Worm (Caenorhabditis elegans) whole organism, L4 larva: ENCODE measurements around the gene sre-47.

Experiments
- aly-2 ChIP-seq: sonication (generic microtip); optimal IDR thresholded peaks from 2 replicates; lab custom pipeline; 2018; ENCODE audit warnings: missing biosample characterization, missing genetic modification characterization
- ceh-44 ChIP-seq: fragments of 200-800 bp; sonication (Bioruptor generic); IDR thresholded peaks from 2 replicates; pipeline ENCODE4 v1.3.6; 2022; ENCODE audit warnings: missing genetic modification reagents, missing genetic modification characterization, missing compliant biosample characterization
- dmd-6 ChIP-seq: fragments of 200-800 bp; sonication (Bioruptor generic); IDR thresholded peaks from 2 replicates; pipeline ENCODE4 v1.3.6; 2022; ENCODE audit warnings: missing genetic modification reagents, missing genetic modification characterization, missing compliant biosample characterization
- egl-43 ChIP-seq: fragments of 200-800 bp; sonication (Bioruptor generic); IDR thresholded peaks from 2 replicates; pipeline ENCODE4 v1.3.6; 2022; ENCODE audit warnings: missing genetic modification reagents, missing genetic modification characterization, missing compliant biosample characterization
- mdl-1 ChIP-seq, 2 experiments: fragments of 150-350 bp in 1 of 2; sonication (generic microtip) in 1 of 2; optimal IDR thresholded peaks; 2 replicates each; lab custom pipeline; 2014 to 2017; ENCODE audit warnings: missing biosample characterization in 2 of 2, missing genetic modification characterization in 2 of 2
- mep-1 ChIP-seq: fragments of 150-350 bp; sonication (generic microtip); optimal IDR thresholded peaks from 3 replicates; lab custom pipeline; 2014; ENCODE audit warnings: missing biosample characterization, missing genetic modification characterization
- spr-1 ChIP-seq: sonication (generic microtip); optimal IDR thresholded peaks from 2 replicates; lab custom pipeline; 2016; ENCODE audit warnings: mild to moderate bottlenecking, missing genetic modification characterization, missing compliant biosample characterization
- unc-62 ChIP-seq, 3 experiments: fragments of 150-350 bp in 1 of 3; sonication (generic microtip); optimal IDR thresholded peaks in 2 of 3; peaks in 1 of 3; 1 replicate in 1 of 3; 2 replicates in 2 of 3; lab custom pipeline; 2014 to 2017; ENCODE audit warnings: missing biosample characterization in 3 of 3, missing genetic modification characterization in 3 of 3, missing genetic modification reagents in 3 of 3, missing genotype in 1 of 3
- zfp-2 ChIP-seq: sonication (generic microtip); optimal IDR thresholded peaks from 2 replicates; lab custom pipeline; 2016; ENCODE audit warnings: mild to moderate bottlenecking, missing genetic modification characterization, missing compliant biosample characterization
- ztf-11 ChIP-seq: fragments of 150-350 bp; optimal IDR thresholded peaks from 2 replicates; lab custom pipeline; 2014; ENCODE audit warnings: missing biosample characterization, missing genetic modification characterization

DNA sequence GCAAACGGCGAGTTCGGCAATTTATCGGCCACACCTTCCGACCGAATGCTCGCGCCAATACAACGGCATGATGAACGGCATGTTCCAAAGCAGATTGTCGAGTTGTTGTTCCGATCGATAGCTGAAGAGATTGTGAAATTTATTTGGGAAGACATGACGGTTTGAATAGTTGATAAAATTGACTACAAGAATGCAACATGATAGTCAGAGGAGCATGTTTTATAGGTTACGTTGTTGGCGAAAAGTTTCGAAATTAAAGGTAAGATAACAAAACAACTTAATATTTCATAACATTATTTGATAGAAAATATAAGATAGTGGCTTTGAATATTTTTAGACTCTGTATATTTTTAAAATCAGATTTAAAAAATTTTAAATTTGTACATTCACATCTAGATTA is 38.9 kb downstream of the sre-47 start:
- TF ChIP-seq aly-2 (no peak), mdl-1 (tag; optimal IDR thresholded peaks at IDR 0.05; lab: Kevin White, UChicago) (no peak), dmd-6 (no peak), zfp-2 (tag; lab: Kevin White, UChicago) (no peak), mep-1 (tag; lab: Kevin White, UChicago) (no peak), egl-43 (GFP tag; lab: Robert Waterston, UW) (no peak), ztf-11 (tag; lab: Kevin White, UChicago) (no peak), spr-1 (tag; lab: Kevin White, UChicago) (no peak), ceh-44 (GFP tag; lab: Robert Waterston, UW) (no peak), unc-62 (GFP tag; optimal IDR thresholded peaks at IDR 0.05 in 1 of 2; lab: Kevin White, UChicago) (no peak), unc-62 (tag; optimal IDR thresholded peaks at IDR 0.05; lab: Kevin White, UChicago) (no peak)
